Fruit fly (Drosophila melanogaster): Measurements from ENCODE around the gene CG43336.

CG43336 gene

dm6 chr3R:15648898-15649297 lies 11.9 kb downstream of the CG43336 start:
- TF ChIP-seq Blimp-1 (GFP tag; optimal IDR thresholded peaks at IDR 0.05): no peak
- TF ChIP-seq prd (optimal IDR thresholded peaks at IDR 0.05): no peak
- TF ChIP-seq prd (GFP tag; IDR thresholded peaks at IDR 0.05): peak; percentile 71; the same call in 1 of the 3 replicates
- TF ChIP-seq twi (tag; optimal IDR thresholded peaks at IDR 0.05): peak; percentile 4
- TF ChIP-seq CG2889 (GFP tag; IDR thresholded peaks at IDR 0.05): no peak
- TF ChIP-seq al (GFP tag; IDR thresholded peaks at IDR 0.05): no peak
- no peak for TF ChIP-seq Atf6 (GFP tag; IDR thresholded peaks at IDR 0.05)
- no peak for TF ChIP-seq sob (GFP tag; IDR thresholded peaks at IDR 0.05)
- no peak for TF ChIP-seq caup (GFP tag; optimal IDR thresholded peaks at IDR 0.05; ENCODE audit: severe bottlenecking)
- peak; percentile 44 for TF ChIP-seq D (optimal IDR thresholded peaks at IDR 0.05)
- TF ChIP-seq D (GFP tag; optimal IDR thresholded peaks at IDR 0.05): no peak
- TF ChIP-seq zen (tag; optimal IDR thresholded peaks at IDR 0.05): peak; percentile 94
- TF ChIP-seq lmd (GFP tag; IDR thresholded peaks at IDR 0.05): no peak
- no peak for TF ChIP-seq gro (GFP tag; optimal IDR thresholded peaks at IDR 0.05)
- TF ChIP-seq Nf-YC (tag; optimal IDR thresholded peaks at IDR 0.05): no peak
- no peak for TF ChIP-seq Fer1 (GFP tag; optimal IDR thresholded peaks at IDR 0.05)
- TF ChIP-seq unpg (GFP tag; optimal IDR thresholded peaks at IDR 0.05): no peak
- no peak for TF ChIP-seq CG1233 (GFP tag; optimal IDR thresholded peaks at IDR 0.05)
- no peak for TF ChIP-seq wdn (GFP tag; IDR thresholded peaks at IDR 0.05)
- TF ChIP-seq kay (GFP tag; optimal IDR thresholded peaks at IDR 0.05): no peak
- no peak for TF ChIP-seq CG3163 (GFP tag; optimal IDR thresholded peaks at IDR 0.05)
- no peak for TF ChIP-seq CG9727 (GFP tag; optimal IDR thresholded peaks at IDR 0.05)
- peak; percentile 19 for TF ChIP-seq CG15479 (GFP tag; optimal IDR thresholded peaks at IDR 0.05)
- TF ChIP-seq CG18764 (GFP tag; optimal IDR thresholded peaks at IDR 0.05): no peak
- no peak for TF ChIP-seq ATbp (GFP tag; optimal IDR thresholded peaks at IDR 0.05)
- TF ChIP-seq CG13296 (GFP tag; optimal IDR thresholded peaks at IDR 0.05): no peak
- no peak for TF ChIP-seq HLH3B (GFP tag; IDR thresholded peaks at IDR 0.05)
- no peak for TF ChIP-seq run (tag; optimal IDR thresholded peaks at IDR 0.05)

DNA sequence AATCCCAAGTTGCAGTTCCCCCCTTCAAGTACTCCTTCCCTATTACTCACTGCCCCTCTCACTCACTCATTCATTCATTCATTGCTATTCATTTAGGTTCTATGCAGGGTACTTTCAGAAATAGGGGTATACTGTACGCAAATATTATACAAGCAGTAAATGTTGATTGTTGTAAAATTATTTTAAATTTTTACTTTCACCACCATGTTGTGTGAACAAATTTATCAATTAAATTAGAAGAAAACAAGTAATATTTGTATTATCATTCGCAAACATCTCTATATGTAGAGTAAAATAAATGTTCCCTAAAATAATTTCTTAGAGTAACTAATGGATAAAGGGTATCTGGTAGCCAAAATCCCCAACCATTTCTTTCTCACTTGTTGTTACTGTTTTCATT lies 13.3 kb downstream of the CG43336 start:
- no peak for TF ChIP-seq MBD-R2 (GFP tag; IDR thresholded peaks at IDR 0.05)
- no peak for TF ChIP-seq CG16863 (GFP tag; optimal IDR thresholded peaks at IDR 0.05)
- TF ChIP-seq z (GFP tag; IDR thresholded peaks at IDR 0.05): no peak
- TF ChIP-seq dmrt11E (tag; optimal IDR thresholded peaks at IDR 0.05): peak; percentile 84
- TF ChIP-seq CG8924 (tag; optimal IDR thresholded peaks at IDR 0.05): peak; percentile 13
- peak; percentile 10 for TF ChIP-seq Chrac-16 (GFP tag; optimal IDR thresholded peaks at IDR 0.05)
- peak; percentile 2 for TF ChIP-seq Nf-YB (GFP tag; optimal IDR thresholded peaks at IDR 0.05)
- peak; percentile 35 for TF ChIP-seq CG33557 (GFP tag; optimal IDR thresholded peaks at IDR 0.05)
- TF ChIP-seq CG6254 (GFP tag; optimal IDR thresholded peaks at IDR 0.05): no peak
- peak; percentile 41 for TF ChIP-seq CG11504 (tag; optimal IDR thresholded peaks at IDR 0.05)
- TF ChIP-seq CG10267 (tag; optimal IDR thresholded peaks at IDR 0.05): peak; percentile 20
- peak; percentile 0 for TF ChIP-seq Sox100B (GFP tag; optimal IDR thresholded peaks at IDR 0.05)
- TF ChIP-seq seq (GFP tag; IDR thresholded peaks at IDR 0.05): no peak
- TF ChIP-seq CG12071 (GFP tag; optimal IDR thresholded peaks at IDR 0.05): no peak
- no peak for TF ChIP-seq ase (GFP tag; IDR thresholded peaks at IDR 0.05)
- TF ChIP-seq gem (tag; optimal IDR thresholded peaks at IDR 0.05): peak; percentile 66
- TF ChIP-seq CG31441 (GFP tag; IDR thresholded peaks at IDR 0.05): peak; percentile 66
- no peak for TF ChIP-seq ERR (GFP tag; optimal IDR thresholded peaks at IDR 0.05)
- TF ChIP-seq E2f2 (GFP tag; IDR thresholded peaks at IDR 0.05): no peak
- peak; percentile 36 for TF ChIP-seq CG8388 (GFP tag; optimal IDR thresholded peaks at IDR 0.05)
- TF ChIP-seq CG1602 (GFP tag; optimal IDR thresholded peaks at IDR 0.05): peak; percentile 19
- no peak for TF ChIP-seq D (optimal IDR thresholded peaks at IDR 0.05)
- peak; percentile 15 for TF ChIP-seq D (GFP tag; optimal IDR thresholded peaks at IDR 0.05)
- TF ChIP-seq stc (GFP tag; IDR thresholded peaks at IDR 0.05): no peak
- no peak for TF ChIP-seq NC2α (GFP tag; optimal IDR thresholded peaks at IDR 0.05)
- TF ChIP-seq lola (GFP tag; optimal IDR thresholded peaks at IDR 0.05): peak in 1 of 3 experiments; percentile 79
- peak; percentile 16 for TF ChIP-seq trem (tag; optimal IDR thresholded peaks at IDR 0.05)
